Worm (Caenorhabditis elegans) whole organism, L3 larva: Measurements from ENCODE around the gene csa-1.

ENCODE experiments used
- ZK546.5 ChIP-seq: sonication (generic microtip); optimal IDR thresholded peaks from 2 replicates; lab custom pipeline; 2017; ENCODE audit warnings: missing biosample characterization, missing genetic modification characterization
- aly-2 ChIP-seq: fragments of 150-350 bp; optimal IDR thresholded peaks from 2 replicates; lab custom pipeline; 2014; ENCODE audit warnings: missing biosample characterization, missing genetic modification characterization
- ama-1 ChIP-seq: fragments of 150-350 bp; optimal IDR thresholded peaks from 2 replicates; lab custom pipeline; 2018
- ceh-28 ChIP-seq: fragments of 150-350 bp; optimal IDR thresholded peaks from 2 replicates; lab custom pipeline; 2014; ENCODE audit warnings: missing biosample characterization, missing genetic modification reagents, missing genetic modification characterization
- ceh-82 ChIP-seq: fragments of 150-350 bp; optimal IDR thresholded peaks from 2 replicates; lab custom pipeline; 2014; ENCODE audit warnings: missing biosample characterization, missing genetic modification characterization
- ceh-9 ChIP-seq: sonication (generic microtip); optimal IDR thresholded peaks from 2 replicates; lab custom pipeline; 2018; ENCODE audit warnings: missing biosample characterization, missing genetic modification characterization
- daf-12 ChIP-seq: fragments of 150-350 bp; optimal IDR thresholded peaks from 2 replicates; lab custom pipeline; 2014; ENCODE audit warnings: missing biosample characterization, missing genetic modification reagents, missing genetic modification characterization
- egl-27 ChIP-seq: sonication (generic microtip); optimal IDR thresholded peaks from 4 replicates; lab custom pipeline; 2017; ENCODE audit warnings: missing biosample characterization, missing genetic modification reagents, missing genetic modification characterization
- egl-5 ChIP-seq: fragments of 150-350 bp; optimal IDR thresholded peaks from 2 replicates; lab custom pipeline; 2017; ENCODE audit warnings: missing biosample characterization, missing genetic modification reagents, missing genetic modification characterization, inconsistent platforms
- elt-3 ChIP-seq, 3 experiments: fragments of 150-350 bp in 1 of 3; sonication (generic microtip) in 2 of 3; optimal IDR thresholded peaks; 2 replicates in 2 of 3; 4 replicates in 1 of 3; lab custom pipeline; 2014 to 2017; ENCODE audit warnings: missing biosample characterization in 3 of 3, missing genetic modification characterization in 3 of 3
- fkh-10 ChIP-seq: sonication (generic microtip); optimal IDR thresholded peaks from 2 replicates; lab custom pipeline; 2017; ENCODE audit warnings: missing biosample characterization, missing genetic modification reagents, missing genetic modification characterization
- hmg-11 ChIP-seq: sonication (generic microtip); optimal IDR thresholded peaks from 2 replicates; lab custom pipeline; 2016; ENCODE audit warnings: missing genetic modification characterization, missing compliant biosample characterization
- lin-15B ChIP-seq: fragments of 150-350 bp; optimal IDR thresholded peaks from 2 replicates; lab custom pipeline; 2014; ENCODE audit warnings: missing biosample characterization, missing genetic modification characterization
- lin-39 ChIP-seq: fragments of 150-350 bp; optimal IDR thresholded peaks from 2 replicates; lab custom pipeline; 2018; ENCODE audit warnings: missing biosample characterization, missing genetic modification reagents, missing genetic modification characterization
- lsy-12 ChIP-seq: sonication (generic microtip); optimal IDR thresholded peaks from 2 replicates; lab custom pipeline; 2016; ENCODE audit warnings: mild to moderate bottlenecking, missing genetic modification characterization, missing compliant biosample characterization
- mdl-1 ChIP-seq: fragments of 150-350 bp; optimal IDR thresholded peaks from 2 replicates; lab custom pipeline; 2014; ENCODE audit warnings: missing biosample characterization, missing genetic modification characterization
- mml-1 ChIP-seq: fragments of 150-350 bp; sonication (generic microtip); optimal IDR thresholded peaks from 3 replicates; lab custom pipeline; 2014; ENCODE audit warnings: missing biosample characterization, missing genetic modification characterization
- nfya-1 ChIP-seq: sonication (generic microtip); optimal IDR thresholded peaks from 2 replicates; lab custom pipeline; 2017; ENCODE audit warnings: missing genetic modification characterization, mild to moderate bottlenecking, missing compliant biosample characterization, antibody characterized with exemption, moderate library complexity; ENCODE audit not compliant: insufficient read depth
- nhr-12 ChIP-seq: fragments of 150-350 bp; optimal IDR thresholded peaks from 2 replicates; lab custom pipeline; 2014; ENCODE audit warnings: missing biosample characterization, missing genetic modification characterization
- nhr-23 ChIP-seq: fragments of 150-350 bp; optimal IDR thresholded peaks from 2 replicates; lab custom pipeline; 2014; ENCODE audit warnings: missing biosample characterization, missing genetic modification reagents, missing genetic modification characterization
- nhr-237 ChIP-seq: fragments of 150-350 bp; optimal IDR thresholded peaks from 2 replicates; lab custom pipeline; 2014; ENCODE audit warnings: missing biosample characterization, missing genetic modification characterization
- nhr-25 ChIP-seq: sonication (generic microtip); optimal IDR thresholded peaks from 2 replicates; lab custom pipeline; 2017; ENCODE audit warnings: missing biosample characterization, missing genetic modification characterization
- nhr-28 ChIP-seq: fragments of 150-350 bp; optimal IDR thresholded peaks from 2 replicates; lab custom pipeline; 2014; ENCODE audit warnings: missing biosample characterization, missing genetic modification characterization
- nhr-43 ChIP-seq: sonication (generic microtip); optimal IDR thresholded peaks from 2 replicates; lab custom pipeline; 2016; ENCODE audit warnings: mild to moderate bottlenecking, missing genetic modification characterization, missing compliant biosample characterization; ENCODE audit not compliant: poor library complexity, severe bottlenecking
- nhr-76 ChIP-seq: fragments of 150-350 bp; sonication (generic microtip); optimal IDR thresholded peaks from 5 replicates; lab custom pipeline; 2014; ENCODE audit warnings: missing biosample characterization, missing genetic modification characterization
- pha-4 ChIP-seq: fragments of 150-350 bp; optimal IDR thresholded peaks from 2 replicates; lab custom pipeline; 2014; ENCODE audit warnings: missing biosample characterization, missing genetic modification reagents, missing genetic modification characterization
- pqm-1 ChIP-seq: fragments of 150-350 bp; optimal IDR thresholded peaks from 2 replicates; lab custom pipeline; 2017; ENCODE audit warnings: missing biosample characterization, missing genetic modification characterization, inconsistent platforms
- skn-1 ChIP-seq: fragments of 150-350 bp; optimal IDR thresholded peaks from 2 replicates; lab custom pipeline; 2014; ENCODE audit warnings: missing biosample characterization, missing genetic modification characterization
- snpc-4 ChIP-seq: fragments of 150-350 bp; optimal IDR thresholded peaks from 2 replicates; lab custom pipeline; 2014; ENCODE audit warnings: missing biosample characterization, missing genetic modification characterization
- tbx-2 ChIP-seq: sonication (generic microtip); optimal IDR thresholded peaks from 2 replicates; lab custom pipeline; 2016; ENCODE audit warnings: mild to moderate bottlenecking, missing genetic modification characterization, missing compliant biosample characterization
- unc-39 ChIP-seq: sonication (generic microtip); optimal IDR thresholded peaks from 4 replicates; lab custom pipeline; 2017; ENCODE audit warnings: missing biosample characterization, missing genetic modification characterization
- unc-62 ChIP-seq: fragments of 150-350 bp; sonication (generic microtip); optimal IDR thresholded peaks from 4 replicates; lab custom pipeline; 2014; ENCODE audit warnings: missing biosample characterization, missing genetic modification reagents, missing genetic modification characterization
- ztf-11 ChIP-seq: fragments of 150-350 bp; optimal IDR thresholded peaks from 2 replicates; lab custom pipeline; 2014; ENCODE audit warnings: missing biosample characterization, missing genetic modification characterization
- ztf-4 ChIP-seq: fragments of 150-350 bp; optimal IDR thresholded peaks from 2 replicates; lab custom pipeline; 2014; ENCODE audit warnings: missing biosample characterization, missing genetic modification characterization

Gene csa-1

DNA sequence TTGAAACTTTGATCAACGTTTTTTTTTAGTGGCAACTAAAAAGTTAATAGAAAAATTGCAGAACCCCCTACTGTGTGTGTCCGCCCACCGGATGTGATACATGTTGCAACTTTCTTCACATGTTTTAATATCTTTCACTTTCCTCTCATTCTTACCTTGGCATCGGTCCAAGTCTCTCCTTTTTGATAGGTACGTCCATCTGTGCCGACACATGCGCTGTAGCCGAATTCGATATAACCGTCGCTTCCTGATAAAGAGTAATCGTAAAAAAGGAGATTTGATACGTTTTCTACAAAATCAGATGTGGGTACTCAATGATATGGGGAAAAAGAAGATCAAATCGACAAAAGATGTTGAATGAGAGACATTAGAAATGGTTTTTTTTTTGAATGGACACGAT, 25.6 kb upstream of the csa-1 start:
- no peak for TF ChIP-seq hmg-11 (tag; lab: Kevin White, UChicago)
- no peak for TF ChIP-seq nhr-12 (tag; lab: Kevin White, UChicago)
- no peak for TF ChIP-seq lin-39 (tag; lab: Kevin White, UChicago)
- TF ChIP-seq ztf-4 (tag; lab: Kevin White, UChicago) = no peak
- no peak for TF ChIP-seq ceh-9
- no peak for TF ChIP-seq pha-4 (tag; lab: Kevin White, UChicago)
- TF ChIP-seq ztf-11 = no peak

DNA sequence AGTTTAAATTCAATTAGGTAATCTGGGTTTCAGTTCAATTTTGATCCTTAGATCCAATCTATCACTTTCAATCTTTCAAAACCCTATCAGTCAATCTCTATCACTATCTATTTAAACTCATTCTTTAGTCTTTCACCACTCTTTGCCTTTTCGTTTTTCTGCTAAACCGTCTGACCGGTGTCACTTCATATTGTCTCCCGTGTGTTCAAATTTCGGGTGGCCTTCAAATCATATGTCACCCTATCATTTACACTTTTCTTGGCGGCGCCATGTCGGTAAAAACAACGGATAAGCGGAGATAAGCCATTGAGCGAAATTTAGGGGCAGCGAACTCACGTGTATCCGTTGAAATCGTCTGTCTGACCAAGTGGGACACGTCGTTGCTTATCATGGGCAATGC, 24.4 kb upstream of the csa-1 start:
- TF ChIP-seq nhr-76 (tag; lab: Kevin White, UChicago) (no peak), nhr-23 (peak; percentile 65), nhr-25 (tag; lab: Kevin White, UChicago) (peak; percentile 51), unc-62 (GFP tag; lab: Kevin White, UChicago) (peak; percentile 58), daf-12 (tag; lab: Kevin White, UChicago) (no peak), elt-3 (tag; optimal IDR thresholded peaks at IDR 0.05; lab: Kevin White, UChicago) (peak in 2 of 3 experiments; percentile 59 to 86), nhr-43 (tag; lab: Kevin White, UChicago) (peak; percentile 92), tbx-2 (peak; percentile 39)

DNA sequence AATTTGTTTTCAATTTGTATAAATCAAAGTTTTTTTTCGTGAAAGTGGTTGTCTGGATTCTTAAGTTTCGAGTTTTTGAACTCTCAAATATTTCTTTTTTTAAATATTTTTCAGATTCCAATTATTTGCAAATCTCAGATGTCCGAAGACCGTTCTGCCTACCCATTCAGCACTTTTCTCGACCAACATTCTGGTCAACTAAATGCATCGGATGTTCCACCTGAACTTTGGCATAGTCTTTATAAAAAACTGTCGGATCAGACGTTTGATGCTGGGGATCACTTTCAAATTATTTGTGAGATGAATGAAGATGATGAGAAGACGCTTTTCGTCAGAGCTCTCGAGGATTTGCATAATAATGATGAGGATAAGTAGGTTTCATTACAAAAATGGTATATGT, 19.3 kb upstream of the csa-1 start, which contains the start of gene ttll-12:
TSS of gene ttll-12 (plus strand) at position 139 of the 400 bp plus-strand sequence.
- TF ChIP-seq nhr-25 (tag; lab: Kevin White, UChicago) (peak; percentile 9), ama-1 (lab: Kevin White, UChicago) (peak; percentile 85), skn-1 (no peak)

DNA sequence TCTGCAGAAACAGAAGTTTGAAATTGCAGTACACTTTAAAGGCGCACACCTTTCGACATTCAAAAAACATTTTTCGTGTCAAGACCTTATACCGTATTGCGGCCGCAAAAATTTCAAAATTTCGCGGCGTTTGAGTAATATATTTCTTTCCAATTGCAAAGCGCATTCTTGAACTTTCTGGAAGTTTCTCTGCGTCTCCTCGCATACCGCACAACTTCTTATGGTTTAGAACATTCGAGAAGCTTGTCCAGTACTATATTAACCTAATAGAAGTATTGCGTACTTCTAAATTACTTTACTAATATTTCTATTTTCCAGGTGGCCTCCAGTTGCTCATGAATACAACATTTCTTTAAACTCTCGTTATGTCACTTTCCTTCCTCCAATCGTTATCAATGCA, 17.1 kb upstream of the csa-1 start:
- TF ChIP-seq pha-4 (tag; lab: Kevin White, UChicago) = peak; percentile 12
- no peak for TF ChIP-seq unc-39 (tag; lab: Kevin White, UChicago)
- peak; percentile 31 for TF ChIP-seq ama-1 (lab: Kevin White, UChicago)

DNA sequence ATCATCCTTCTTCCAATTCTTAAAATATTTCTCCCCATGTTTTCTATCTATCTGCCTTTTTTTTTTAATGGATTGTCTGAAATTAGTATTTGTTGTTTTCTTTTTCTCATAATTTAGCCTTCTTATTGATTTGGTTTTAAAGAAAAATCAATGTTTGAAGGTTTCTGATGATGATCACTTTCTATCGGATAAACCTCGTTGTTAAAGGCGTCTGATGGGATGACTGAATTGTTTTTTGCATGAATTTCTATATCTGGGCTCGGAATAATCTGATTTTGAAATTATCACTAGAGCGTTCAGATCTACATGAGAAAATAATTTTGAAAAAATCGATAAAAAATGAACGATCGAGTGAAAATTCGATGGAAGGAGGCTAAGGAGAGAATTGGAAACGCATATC, 14.2 kb upstream of the csa-1 start, which contains the start of gene scp-1:
TSS of gene scp-1 (plus strand) at position 301 of the 400 bp plus-strand sequence.
- TF ChIP-seq lin-15B (tag; lab: Kevin White, UChicago) (no peak), nhr-23 (no peak), ceh-28 (tag; lab: Kevin White, UChicago) (peak; percentile 46), unc-39 (tag; lab: Kevin White, UChicago) (no peak), pha-4 (tag; lab: Kevin White, UChicago) (no peak), egl-5 (tag; lab: Kevin White, UChicago) (no peak), ama-1 (lab: Kevin White, UChicago) (no peak)
- TF ChIP-seq, all 47 proteins: peak for 1

DNA sequence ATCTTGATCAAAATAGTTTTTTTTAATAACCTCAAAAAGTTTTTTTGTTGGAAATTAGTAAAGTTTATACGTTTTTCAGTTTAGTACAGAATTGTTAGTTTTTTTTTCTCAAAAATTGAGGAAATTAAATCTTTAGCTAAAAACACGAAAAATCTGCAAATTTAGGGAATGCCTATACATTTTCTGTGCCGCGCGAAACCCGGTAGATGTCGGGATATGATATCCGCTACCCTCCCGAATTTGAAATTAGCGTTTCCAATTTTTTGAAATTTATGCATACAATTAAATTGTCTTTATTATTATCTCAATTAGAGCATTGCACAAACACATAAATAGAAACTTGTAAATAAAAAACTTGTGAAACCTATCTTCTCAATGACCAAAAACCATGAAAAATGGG, 13.5 kb upstream of the csa-1 start:
- no peak for TF ChIP-seq lin-15B (tag; lab: Kevin White, UChicago)
- TF ChIP-seq nhr-28 (tag; lab: Kevin White, UChicago) = no peak
- no peak for TF ChIP-seq lin-39 (tag; lab: Kevin White, UChicago)
- TF ChIP-seq snpc-4 (tag; lab: Kevin White, UChicago) = no peak
- TF ChIP-seq ama-1 (lab: Kevin White, UChicago) = no peak
- TF ChIP-seq nhr-25 (tag; lab: Kevin White, UChicago) = no peak
- no peak for TF ChIP-seq fkh-10
- TF ChIP-seq pqm-1 (tag; lab: Kevin White, UChicago) = no peak
- no peak for TF ChIP-seq hmg-11 (tag; lab: Kevin White, UChicago)
- TF ChIP-seq elt-3 (tag; optimal IDR thresholded peaks at IDR 0.05; lab: Kevin White, UChicago) = no peak

DNA sequence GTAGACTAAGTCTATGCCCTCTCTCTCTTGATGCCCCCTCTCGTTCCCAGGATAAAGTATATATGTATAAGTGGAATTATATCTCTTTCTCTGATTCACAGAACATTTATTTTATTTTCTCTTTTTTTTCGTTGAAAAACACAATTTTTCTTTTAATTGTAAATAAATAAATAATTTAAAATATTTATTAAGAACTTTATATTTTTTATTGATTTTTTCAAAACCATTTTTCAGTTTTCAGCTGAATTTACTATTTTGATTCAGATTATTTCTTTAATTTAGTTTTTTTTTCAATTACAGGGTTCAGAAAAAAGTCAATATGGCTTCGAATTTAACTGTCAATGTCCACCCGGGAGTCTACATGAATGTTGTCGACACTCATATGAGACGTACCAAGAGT, 11.8 kb upstream of the csa-1 start, which contains the start of gene eif-3.F:
TSS of gene eif-3.F (plus strand) at position 301 of the 400 bp plus-strand sequence.
- TF ChIP-seq pqm-1 (tag; lab: Kevin White, UChicago) = no peak
- TF ChIP-seq fkh-10 = no peak
- TF ChIP-seq lin-15B (tag; lab: Kevin White, UChicago) = no peak
- TF ChIP-seq ztf-11 = no peak
- TF ChIP-seq daf-12 (tag; lab: Kevin White, UChicago) = no peak
- TF ChIP-seq nhr-237 (tag; lab: Kevin White, UChicago) = no peak
- no peak for TF ChIP-seq unc-39 (tag; lab: Kevin White, UChicago)

DNA sequence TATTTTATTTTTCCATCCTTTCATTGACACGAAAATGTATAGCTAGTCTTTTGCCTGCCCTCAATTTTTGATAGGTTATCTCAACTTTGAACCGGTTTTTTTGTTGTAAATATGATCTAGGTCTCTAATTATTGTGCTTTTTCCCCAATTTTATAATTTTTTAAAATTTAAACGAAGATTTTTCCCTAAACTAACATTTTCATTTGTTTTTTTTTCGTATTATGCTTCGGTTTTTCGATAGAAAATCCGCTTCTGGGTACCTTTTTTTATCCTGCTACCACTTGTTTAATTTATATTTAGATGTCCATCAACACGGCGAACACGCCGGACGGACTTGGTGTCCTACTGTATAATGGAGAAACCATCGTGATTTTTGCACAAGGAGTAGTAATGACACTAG, 9.9 kb upstream of the csa-1 start, which contains the start of gene wbp-2:
TSS of gene wbp-2 (plus strand) at position 301 of the 400 bp plus-strand sequence.
- TF ChIP-seq nhr-23 = no peak
- TF ChIP-seq nhr-12 (tag; lab: Kevin White, UChicago) = no peak
- TF ChIP-seq nfya-1 (tag; lab: Kevin White, UChicago) = no peak
- TF ChIP-seq nhr-28 (tag; lab: Kevin White, UChicago) = no peak
- TF ChIP-seq ceh-82 (tag; lab: Kevin White, UChicago) = no peak
- no peak for TF ChIP-seq mml-1 (tag; lab: Kevin White, UChicago)
- TF ChIP-seq unc-62 (GFP tag; lab: Kevin White, UChicago) = no peak
- TF ChIP-seq pha-4 (tag; lab: Kevin White, UChicago) = no peak
- TF ChIP-seq ZK546.5 = no peak
- no peak for TF ChIP-seq tbx-2
- no peak for TF ChIP-seq mdl-1 (tag; lab: Kevin White, UChicago)
- no peak for TF ChIP-seq lin-39 (tag; lab: Kevin White, UChicago)
- TF ChIP-seq lsy-12 (tag; lab: Kevin White, UChicago) = no peak
- no peak for TF ChIP-seq hmg-11 (tag; lab: Kevin White, UChicago)
- no peak for TF ChIP-seq aly-2
- TF ChIP-seq egl-5 (tag; lab: Kevin White, UChicago) = no peak
- TF ChIP-seq egl-27 (tag; lab: Kevin White, UChicago) = no peak
